Worm (Caenorhabditis elegans) whole organism, L3 larva: ENCODE data around the gene riok-3.
A peak's percentile ranks its signal among the peaks of the same experiment; 100 is the strongest.

Experiments
- ama-1 ChIP-seq: fragments of 150-350 bp; optimal IDR thresholded peaks from 2 replicates; lab custom pipeline; 2018
- ceh-28 ChIP-seq: fragments of 150-350 bp; optimal IDR thresholded peaks from 2 replicates; lab custom pipeline; 2014; ENCODE audit warnings: missing biosample characterization, missing genetic modification reagents, missing genetic modification characterization
- ceh-82 ChIP-seq: fragments of 150-350 bp; optimal IDR thresholded peaks from 2 replicates; lab custom pipeline; 2014; ENCODE audit warnings: missing biosample characterization, missing genetic modification characterization
- elt-1 ChIP-seq: fragments of 150-350 bp; optimal IDR thresholded peaks from 2 replicates; lab custom pipeline; 2014; ENCODE audit warnings: missing biosample characterization, missing genetic modification characterization
- elt-2 ChIP-seq: sonication (generic microtip); optimal IDR thresholded peaks from 2 replicates; lab custom pipeline; 2016; ENCODE audit warnings: missing genetic modification reagents, mild to moderate bottlenecking, missing genetic modification characterization, missing compliant biosample characterization
- elt-3 ChIP-seq, 3 experiments: fragments of 150-350 bp in 1 of 3; sonication (generic microtip) in 2 of 3; optimal IDR thresholded peaks; 2 replicates in 2 of 3; 4 replicates in 1 of 3; lab custom pipeline; 2014 to 2017; ENCODE audit warnings: missing biosample characterization in 3 of 3, missing genetic modification characterization in 3 of 3
- eor-1 ChIP-seq, 2 experiments: fragments of 150-350 bp; optimal IDR thresholded peaks; 2 replicates each; lab custom pipeline; 2014 to 2018; ENCODE audit warnings: missing biosample characterization in 2 of 2, missing genetic modification characterization in 2 of 2
- fkh-10 ChIP-seq: sonication (generic microtip); optimal IDR thresholded peaks from 2 replicates; lab custom pipeline; 2017; ENCODE audit warnings: missing biosample characterization, missing genetic modification reagents, missing genetic modification characterization
- fkh-2 ChIP-seq: fragments of 150-350 bp; optimal IDR thresholded peaks from 2 replicates; lab custom pipeline; 2014; ENCODE audit warnings: missing biosample characterization, missing genetic modification reagents, missing genetic modification characterization
- fos-1 ChIP-seq: fragments of 150-350 bp; optimal IDR thresholded peaks from 2 replicates; lab custom pipeline; 2014; ENCODE audit warnings: missing biosample characterization, missing genetic modification characterization
- hmg-11 ChIP-seq: sonication (generic microtip); optimal IDR thresholded peaks from 2 replicates; lab custom pipeline; 2016; ENCODE audit warnings: missing genetic modification characterization, missing compliant biosample characterization
- lin-15B ChIP-seq: fragments of 150-350 bp; optimal IDR thresholded peaks from 2 replicates; lab custom pipeline; 2014; ENCODE audit warnings: missing biosample characterization, missing genetic modification characterization
- lin-39 ChIP-seq: fragments of 150-350 bp; optimal IDR thresholded peaks from 2 replicates; lab custom pipeline; 2018; ENCODE audit warnings: missing biosample characterization, missing genetic modification reagents, missing genetic modification characterization
- lsy-12 ChIP-seq: sonication (generic microtip); optimal IDR thresholded peaks from 2 replicates; lab custom pipeline; 2016; ENCODE audit warnings: mild to moderate bottlenecking, missing genetic modification characterization, missing compliant biosample characterization
- mml-1 ChIP-seq: fragments of 150-350 bp; sonication (generic microtip); optimal IDR thresholded peaks from 3 replicates; lab custom pipeline; 2014; ENCODE audit warnings: missing biosample characterization, missing genetic modification characterization
- nfya-1 ChIP-seq: sonication (generic microtip); optimal IDR thresholded peaks from 2 replicates; lab custom pipeline; 2017; ENCODE audit warnings: missing genetic modification characterization, mild to moderate bottlenecking, missing compliant biosample characterization, antibody characterized with exemption, moderate library complexity; ENCODE audit not compliant: insufficient read depth
- nhr-12 ChIP-seq: fragments of 150-350 bp; optimal IDR thresholded peaks from 2 replicates; lab custom pipeline; 2014; ENCODE audit warnings: missing biosample characterization, missing genetic modification characterization
- nhr-23 ChIP-seq: fragments of 150-350 bp; optimal IDR thresholded peaks from 2 replicates; lab custom pipeline; 2014; ENCODE audit warnings: missing biosample characterization, missing genetic modification reagents, missing genetic modification characterization
- nhr-237 ChIP-seq: fragments of 150-350 bp; optimal IDR thresholded peaks from 2 replicates; lab custom pipeline; 2014; ENCODE audit warnings: missing biosample characterization, missing genetic modification characterization
- nhr-43 ChIP-seq: sonication (generic microtip); optimal IDR thresholded peaks from 2 replicates; lab custom pipeline; 2016; ENCODE audit warnings: mild to moderate bottlenecking, missing genetic modification characterization, missing compliant biosample characterization; ENCODE audit not compliant: poor library complexity, severe bottlenecking
- nhr-67 ChIP-seq: fragments of 150-350 bp; optimal IDR thresholded peaks from 2 replicates; lab custom pipeline; 2014; ENCODE audit warnings: missing biosample characterization, missing genetic modification characterization
- nhr-76 ChIP-seq: fragments of 150-350 bp; sonication (generic microtip); optimal IDR thresholded peaks from 5 replicates; lab custom pipeline; 2014; ENCODE audit warnings: missing biosample characterization, missing genetic modification characterization
- pha-4 ChIP-seq: fragments of 150-350 bp; optimal IDR thresholded peaks from 2 replicates; lab custom pipeline; 2014; ENCODE audit warnings: missing biosample characterization, missing genetic modification reagents, missing genetic modification characterization
- pqm-1 ChIP-seq: fragments of 150-350 bp; optimal IDR thresholded peaks from 2 replicates; lab custom pipeline; 2017; ENCODE audit warnings: missing biosample characterization, missing genetic modification characterization, inconsistent platforms
- sea-2 ChIP-seq: fragments of 150-350 bp; sonication (generic microtip); optimal IDR thresholded peaks from 4 replicates; lab custom pipeline; 2014; ENCODE audit warnings: missing biosample characterization, missing genetic modification reagents, missing genetic modification characterization
- skn-1 ChIP-seq: fragments of 150-350 bp; optimal IDR thresholded peaks from 2 replicates; lab custom pipeline; 2014; ENCODE audit warnings: missing biosample characterization, missing genetic modification characterization
- unc-39 ChIP-seq: sonication (generic microtip); optimal IDR thresholded peaks from 4 replicates; lab custom pipeline; 2017; ENCODE audit warnings: missing biosample characterization, missing genetic modification characterization
- zag-1 ChIP-seq: fragments of 150-350 bp; optimal IDR thresholded peaks from 2 replicates; lab custom pipeline; 2014; ENCODE audit warnings: missing biosample characterization, missing genetic modification characterization

The riok-3 gene

ce11 chrIII:9764718-9765117 lies 40.1 kb downstream of the riok-3 start:
- TF ChIP-seq lin-15B (tag; lab: Kevin White, UChicago) (no peak), ceh-82 (tag; lab: Kevin White, UChicago) (no peak), ama-1 (lab: Kevin White, UChicago) (peak; percentile 29), skn-1 (tag; lab: Kevin White, UChicago) (no peak), lin-39 (tag; lab: Kevin White, UChicago) (peak; percentile 1), nhr-23 (tag; lab: Kevin White, UChicago) (no peak), elt-3 (tag; optimal IDR thresholded peaks at IDR 0.05; lab: Kevin White, UChicago) (no peak), hmg-11 (tag; lab: Kevin White, UChicago) (peak; percentile 10), nhr-76 (no peak)

DNA sequence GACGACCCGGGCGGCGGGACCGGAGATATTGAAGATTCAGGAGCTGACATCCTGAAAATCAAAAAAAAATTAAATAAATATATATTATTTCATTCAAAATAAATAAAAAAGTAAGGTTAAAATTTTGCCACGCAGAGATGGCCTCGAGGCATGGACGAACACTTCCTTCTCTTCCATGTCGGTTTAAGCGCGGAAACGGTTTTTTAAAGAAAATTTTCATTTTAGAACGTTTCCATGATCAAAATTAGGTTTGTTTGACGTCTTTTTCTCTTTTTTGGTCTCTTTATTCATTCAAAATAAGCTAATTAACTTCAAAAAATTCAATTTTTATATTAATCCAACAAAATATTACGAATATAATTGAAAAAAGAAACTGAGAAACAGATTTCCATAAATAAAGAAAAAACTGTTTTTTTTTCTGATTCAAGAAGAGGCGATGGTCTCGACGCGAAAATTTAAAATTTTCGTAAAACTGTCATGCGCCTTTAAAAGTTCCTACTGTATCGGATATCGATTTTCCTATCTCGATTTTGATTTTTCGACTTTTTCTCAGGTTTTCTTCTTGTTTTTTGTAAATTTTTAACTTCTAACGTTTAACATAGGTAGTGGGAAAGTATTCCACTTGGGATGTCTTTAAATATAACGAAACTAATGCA lies 42.6 kb downstream of the riok-3 start, which contains the start of gene gcc-2:
gcc-2 (minus strand) TSS at position 51 of the 656 bp plus-strand sequence.
- no peak for TF ChIP-seq fkh-2 (tag; lab: Kevin White, UChicago)
- no peak for TF ChIP-seq zag-1 (tag; lab: Kevin White, UChicago)
- no peak for TF ChIP-seq nhr-76
- no peak for TF ChIP-seq nhr-12
- no peak for TF ChIP-seq unc-39 (tag; lab: Kevin White, UChicago)
- no peak for TF ChIP-seq sea-2 (GFP tag; lab: Kevin White, UChicago)
- no peak for TF ChIP-seq ceh-82 (tag; lab: Kevin White, UChicago)
- TF ChIP-seq nhr-237 (tag; lab: Kevin White, UChicago), result no peak
- no peak for TF ChIP-seq pha-4
- TF ChIP-seq elt-3 (tag; optimal IDR thresholded peaks at IDR 0.05; lab: Kevin White, UChicago), result no peak

ce11 chrIII:9760184-9760583 lies 44.6 kb downstream of the riok-3 start:
- TF ChIP-seq fos-1 (no peak), mml-1 (tag; lab: Kevin White, UChicago) (no peak), fkh-10 (GFP tag; lab: Kevin White, UChicago) (no peak)

ce11 chrIII:9758848-9759247 lies 46.0 kb downstream of the riok-3 start, which contains the start of gene rmd-1:
TSS of gene rmd-1 (plus strand) at chrIII:9759094.
- no peak for TF ChIP-seq elt-1 (tag; lab: Kevin White, UChicago)
- no peak for TF ChIP-seq ama-1 (lab: Kevin White, UChicago)
- TF ChIP-seq zag-1 (tag; lab: Kevin White, UChicago), result no peak

DNA sequence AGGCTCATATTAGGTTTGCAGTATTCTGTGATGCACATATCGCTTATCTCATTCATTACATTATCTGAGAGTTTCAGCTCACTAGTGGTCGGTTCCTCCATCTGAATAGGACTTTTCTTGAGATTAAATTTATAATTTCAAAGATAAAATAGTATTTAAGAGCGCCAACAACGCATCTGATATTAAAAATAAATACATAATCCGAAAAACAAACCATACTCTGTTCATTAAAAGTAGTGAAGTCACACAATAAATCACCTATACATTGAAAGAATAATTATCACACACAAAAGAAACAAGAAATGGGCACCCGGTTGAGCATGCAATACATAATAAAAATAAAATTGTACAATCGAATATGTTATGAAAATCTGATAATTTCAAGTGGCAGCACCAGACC lies 47.4 kb downstream of the riok-3 start, which contains the start of gene vps-53:
vps-53 (minus strand) TSS at position 101 of the 400 bp plus-strand sequence.
- TF ChIP-seq ama-1 (lab: Kevin White, UChicago) (no peak), lin-15B (tag; lab: Kevin White, UChicago) (no peak), ceh-28 (tag; lab: Kevin White, UChicago) (no peak), mml-1 (tag; lab: Kevin White, UChicago) (no peak)

- peak; percentile 70 for TF ChIP-seq nhr-43 (tag; lab: Kevin White, UChicago)
- peak; percentile 65 for TF ChIP-seq pha-4
- peak; percentile 7 for TF ChIP-seq ama-1 (lab: Kevin White, UChicago)
- no peak for TF ChIP-seq eor-1 (tag; optimal IDR thresholded peaks at IDR 0.05; lab: Kevin White, UChicago)
- TF ChIP-seq nhr-67 (tag; lab: Kevin White, UChicago), result no peak
- peak; percentile 4 for TF ChIP-seq lsy-12 (tag; lab: Kevin White, UChicago)
- TF ChIP-seq fos-1, result no peak
- peak; percentile 35 for TF ChIP-seq pqm-1 (tag; lab: Kevin White, UChicago)
- no peak for TF ChIP-seq nhr-23 (tag; lab: Kevin White, UChicago)
- TF ChIP-seq elt-2, result peak; percentile 40
- no peak for TF ChIP-seq nhr-12
- TF ChIP-seq nfya-1 (tag; lab: Kevin White, UChicago), result peak; percentile 20
- TF ChIP-seq fkh-2 (tag; lab: Kevin White, UChicago), result no peak
Observed at ce11 chrIII:9752852-9753251, 52.0 kb downstream of the riok-3 start, which contains the start of gene ech-6. TSS of gene ech-6 (minus strand) at chrIII:9752883.
